Comparison of ENCODE assay signal across 1 fruit fly cellular context in the genomic region with DNA sequence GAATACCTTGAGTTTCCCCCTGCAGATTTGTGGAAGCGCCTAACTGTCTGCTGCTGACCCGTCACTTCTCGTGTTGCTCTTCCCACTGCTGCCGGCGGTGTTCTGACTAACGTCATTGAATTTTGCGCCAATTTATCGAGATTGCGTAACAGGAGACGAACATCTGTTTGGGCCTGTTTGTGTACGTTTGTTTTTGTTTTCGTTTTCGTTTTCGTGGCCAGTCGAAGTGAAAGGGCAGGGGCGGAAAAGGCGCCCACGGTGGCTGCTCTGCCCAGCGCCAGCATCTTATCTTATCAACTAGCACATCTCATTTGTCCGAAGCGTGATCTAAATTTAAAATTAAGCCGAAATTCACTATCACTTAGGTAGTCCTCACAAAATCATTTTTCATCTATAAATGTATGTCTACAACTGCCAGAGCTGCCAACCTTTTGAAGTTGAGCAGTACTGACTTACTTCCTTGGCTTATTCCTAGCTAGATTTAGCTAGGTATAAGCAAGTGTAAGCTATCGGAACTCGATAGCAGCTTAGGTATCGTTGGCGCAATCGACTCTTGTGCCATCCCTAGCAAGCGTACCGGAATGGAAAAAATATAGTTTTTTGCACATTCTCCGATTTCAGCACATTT.
TF ChIP-seq lines count a peak whose summit lies in the region.

TSS of gene Ctr9 (plus strand) at position 220 of the 628 bp plus-strand sequence.
TSS of gene Nt5a (minus strand) at position 414 of the 628 bp plus-strand sequence.

TF ChIP-seq in whole organism, embryonic, 481 proteins besides CTCF, POLR2A, EP300 and RAD21 (continued from another document and continues in another):
- no peak for TF ChIP-seq kah (GFP tag; optimal IDR thresholded peaks at IDR 0.05; lab: Kevin White, UChicago)
- no peak for TF ChIP-seq MTF-1 (GFP tag; optimal IDR thresholded peaks at IDR 0.05; lab: Kevin White, UChicago; ENCODE audit: borderline replicate concordance)
- no peak for TF ChIP-seq psq (GFP tag; optimal IDR thresholded peaks at IDR 0.05; lab: Kevin White, UChicago)
- no peak for TF ChIP-seq Deaf1 (tag; optimal IDR thresholded peaks at IDR 0.05; lab: Kevin White, UChicago)
- TF ChIP-seq otp (GFP tag; IDR thresholded peaks at IDR 0.05; lab: Robert Waterston, UW): no peak
- TF ChIP-seq Chrac-16 (GFP tag; optimal IDR thresholded peaks at IDR 0.05; lab: Kevin White, UChicago): peak; percentile 59
- TF ChIP-seq CG8290 (GFP tag; optimal IDR thresholded peaks at IDR 0.05; lab: Kevin White, UChicago): no peak
- TF ChIP-seq CG8290 (tag; optimal IDR thresholded peaks at IDR 0.05; lab: Kevin White, UChicago): peak in 1 of 2 experiments; percentile 90
- no peak for TF ChIP-seq onecut (GFP tag; IDR thresholded peaks at IDR 0.05; lab: Robert Waterston, UW)
- TF ChIP-seq tio (GFP tag; optimal IDR thresholded peaks at IDR 0.05; lab: Kevin White, UChicago): no peak
- TF ChIP-seq disco-r (GFP tag; optimal IDR thresholded peaks at IDR 0.05; lab: Kevin White, UChicago): no peak
- TF ChIP-seq vvl (GFP tag; IDR thresholded peaks at IDR 0.05; lab: Robert Waterston, UW): peak; percentile 78
- peak; percentile 42 for TF ChIP-seq Hsf (GFP tag; optimal IDR thresholded peaks at IDR 0.05; lab: Kevin White, UChicago)
- no peak for TF ChIP-seq ro (GFP tag; IDR thresholded peaks at IDR 0.05; lab: Robert Waterston, UW)
- TF ChIP-seq CG17359 (tag; optimal IDR thresholded peaks at IDR 0.05; lab: Kevin White, UChicago): peak; percentile 31
- no peak; the same call in 2 of the 3 replicates for TF ChIP-seq hb (GFP tag; IDR thresholded peaks at IDR 0.05; lab: Robert Waterston, UW; ENCODE audit: partially characterized antibody)
- peak; percentile 85 for TF ChIP-seq lilli (GFP tag; optimal IDR thresholded peaks at IDR 0.05; lab: Kevin White, UChicago)
- TF ChIP-seq scrt (GFP tag; optimal IDR thresholded peaks at IDR 0.05; lab: Kevin White, UChicago): peak; percentile 38
- TF ChIP-seq CG11398 (GFP tag; optimal IDR thresholded peaks at IDR 0.05; lab: Kevin White, UChicago): peak; percentile 45
- peak; percentile 78 for TF ChIP-seq stwl (tag; optimal IDR thresholded peaks at IDR 0.05; lab: Kevin White, UChicago)
- no peak for TF ChIP-seq fru (optimal IDR thresholded peaks at IDR 0.05; lab: Kevin White, UChicago)
- TF ChIP-seq CG2678 (tag; optimal IDR thresholded peaks at IDR 0.05; lab: Kevin White, UChicago): no peak
- no peak for TF ChIP-seq TFAM (GFP tag; optimal IDR thresholded peaks at IDR 0.05; lab: Kevin White, UChicago)
- TF ChIP-seq CG13424 (tag; optimal IDR thresholded peaks at IDR 0.05; lab: Kevin White, UChicago): peak; percentile 65
- no peak for TF ChIP-seq Nf-YC (tag; optimal IDR thresholded peaks at IDR 0.05; lab: Kevin White, UChicago)
- no peak for TF ChIP-seq tgo (GFP tag; IDR thresholded peaks at IDR 0.05; lab: Robert Waterston, UW)
- TF ChIP-seq CG8388 (GFP tag; optimal IDR thresholded peaks at IDR 0.05; lab: Kevin White, UChicago): peak; percentile 27
- no peak; the same call in 1 of the 2 replicates for TF ChIP-seq CG10366 (GFP tag; IDR thresholded peaks at IDR 0.05; lab: Robert Waterston, UW)
- TF ChIP-seq CG32772 (GFP tag; IDR thresholded peaks at IDR 0.05; lab: Robert Waterston, UW): no peak
- TF ChIP-seq CG15073 (GFP tag; optimal IDR thresholded peaks at IDR 0.05; lab: Kevin White, UChicago): no peak
- TF ChIP-seq chm (GFP tag; IDR thresholded peaks at IDR 0.05; lab: Robert Waterston, UW): no peak
- TF ChIP-seq ken (GFP tag; IDR thresholded peaks at IDR 0.05; lab: Robert Waterston, UW): 0 out of 3 replicates have a peak, but pooled peaks have one; percentile 56
- TF ChIP-seq CG1832 (GFP tag; optimal IDR thresholded peaks at IDR 0.05; lab: Kevin White, UChicago): no peak
- no peak for TF ChIP-seq CG14014 (GFP tag; IDR thresholded peaks at IDR 0.05; lab: Robert Waterston, UW)
- no peak for TF ChIP-seq CG10565 (GFP tag; optimal IDR thresholded peaks at IDR 0.05; lab: Kevin White, UChicago)
- peak; percentile 48 for TF ChIP-seq CrebB (tag; optimal IDR thresholded peaks at IDR 0.05; lab: Kevin White, UChicago)
- peak; percentile 31 for TF ChIP-seq CG6683 (GFP tag; optimal IDR thresholded peaks at IDR 0.05; lab: Kevin White, UChicago)
- TF ChIP-seq bigmax (GFP tag; optimal IDR thresholded peaks at IDR 0.05; lab: Kevin White, UChicago): no peak
- TF ChIP-seq HHEX (GFP tag; optimal IDR thresholded peaks at IDR 0.05; lab: Kevin White, UChicago): peak; percentile 8
- peak; percentile 42 for TF ChIP-seq CG3995 (GFP tag; optimal IDR thresholded peaks at IDR 0.05; lab: Kevin White, UChicago)
- peak; percentile 94 for TF ChIP-seq CG15514 (GFP tag; optimal IDR thresholded peaks at IDR 0.05; lab: Kevin White, UChicago)
- TF ChIP-seq CG4404 (GFP tag; IDR thresholded peaks at IDR 0.05; lab: Robert Waterston, UW): no peak
- peak; percentile 75; the same call in 3 of the 4 replicates for TF ChIP-seq Dll (GFP tag; IDR thresholded peaks at IDR 0.05; lab: Robert Waterston, UW; ENCODE audit: partially characterized antibody)
- TF ChIP-seq CoRest (tag; optimal IDR thresholded peaks at IDR 0.05; lab: Kevin White, UChicago): peak; percentile 62
- no peak for TF ChIP-seq CG8765 (GFP tag; IDR thresholded peaks at IDR 0.05; lab: Robert Waterston, UW)
- TF ChIP-seq vfl (GFP tag; optimal IDR thresholded peaks at IDR 0.05; lab: Kevin White, UChicago): peak; percentile 71
- TF ChIP-seq CG7556 (GFP tag; optimal IDR thresholded peaks at IDR 0.05; lab: Kevin White, UChicago): peak; percentile 10
- no peak for TF ChIP-seq yki (optimal IDR thresholded peaks at IDR 0.05; lab: Kevin White, UChicago)
- no peak for TF ChIP-seq cwo (GFP tag; optimal IDR thresholded peaks at IDR 0.05; lab: Kevin White, UChicago)
- TF ChIP-seq dati (GFP tag; IDR thresholded peaks at IDR 0.05; lab: Robert Waterston, UW): no peak
- peak; percentile 54; the same call in 2 of the 3 replicates for TF ChIP-seq CG7963 (GFP tag; IDR thresholded peaks at IDR 0.05; lab: Robert Waterston, UW; ENCODE audit: partially characterized antibody)
- TF ChIP-seq Dip2 (GFP tag; IDR thresholded peaks at IDR 0.05; lab: Robert Waterston, UW): no peak
- peak; percentile 56 for TF ChIP-seq twi (tag; optimal IDR thresholded peaks at IDR 0.05; lab: Kevin White, UChicago)
- TF ChIP-seq CG7839 (tag; optimal IDR thresholded peaks at IDR 0.05; lab: Kevin White, UChicago): no peak
- peak; percentile 47 for TF ChIP-seq phol (tag; optimal IDR thresholded peaks at IDR 0.05; lab: Kevin White, UChicago)
- no peak for TF ChIP-seq Bdp1 (GFP tag; optimal IDR thresholded peaks at IDR 0.05; lab: Kevin White, UChicago)
- no peak for TF ChIP-seq crc (GFP tag; optimal IDR thresholded peaks at IDR 0.05; lab: Kevin White, UChicago)
- TF ChIP-seq sug (tag; optimal IDR thresholded peaks at IDR 0.05; lab: Kevin White, UChicago): peak; percentile 75
- TF ChIP-seq ham (GFP tag; IDR thresholded peaks at IDR 0.05; lab: Robert Waterston, UW): no peak
- peak in 1 of 2 experiments; percentile 47 for TF ChIP-seq Eip74EF (GFP tag; optimal IDR thresholded peaks at IDR 0.05; lab: Kevin White, UChicago)
- peak; percentile 40; the same call in 2 of the 3 replicates for TF ChIP-seq dysf (GFP tag; IDR thresholded peaks at IDR 0.05; lab: Robert Waterston, UW)
- TF ChIP-seq CG17829 (tag; optimal IDR thresholded peaks at IDR 0.05; lab: Kevin White, UChicago): peak; percentile 61
- no peak for TF ChIP-seq hth (optimal IDR thresholded peaks at IDR 0.05; lab: Kevin White, UChicago)
- TF ChIP-seq CG6272 (GFP tag; IDR thresholded peaks at IDR 0.05; lab: Robert Waterston, UW): peak; percentile 62
- TF ChIP-seq Poxn (GFP tag; IDR thresholded peaks at IDR 0.05; lab: Robert Waterston, UW): no peak
- TF ChIP-seq schlank (tag; optimal IDR thresholded peaks at IDR 0.05; lab: Kevin White, UChicago): no peak
- TF ChIP-seq pita (GFP tag; optimal IDR thresholded peaks at IDR 0.05; lab: Kevin White, UChicago): no peak
- TF ChIP-seq CG17361 (GFP tag; IDR thresholded peaks at IDR 0.05; lab: Robert Waterston, UW): no peak; the same call in 2 of the 3 replicates
- no peak for TF ChIP-seq D (optimal IDR thresholded peaks at IDR 0.05; lab: Kevin White, UChicago)
- no peak for TF ChIP-seq D (GFP tag; optimal IDR thresholded peaks at IDR 0.05; lab: Kevin White, UChicago)
- no peak for TF ChIP-seq klu (GFP tag; IDR thresholded peaks at IDR 0.05; lab: Robert Waterston, UW)
- peak; percentile 26 for TF ChIP-seq eyg (GFP tag; optimal IDR thresholded peaks at IDR 0.05; lab: Kevin White, UChicago)
- TF ChIP-seq NC2β (GFP tag; optimal IDR thresholded peaks at IDR 0.05; lab: Kevin White, UChicago): peak; percentile 15
- TF ChIP-seq CG4282 (GFP tag; optimal IDR thresholded peaks at IDR 0.05; lab: Kevin White, UChicago): peak; percentile 27
- TF ChIP-seq esg (GFP tag; conservative IDR thresholded peaks at IDR 0.05; lab: Robert Waterston, UW): no peak
- TF ChIP-seq CG14667 (GFP tag; IDR thresholded peaks at IDR 0.05; lab: Robert Waterston, UW): no peak
- no peak for TF ChIP-seq Drgx (GFP tag; IDR thresholded peaks at IDR 0.05; lab: Robert Waterston, UW)
- peak; percentile 84 for TF ChIP-seq CG34422 (GFP tag; IDR thresholded peaks at IDR 0.05; lab: Robert Waterston, UW)
- no peak for TF ChIP-seq sqz (GFP tag; optimal IDR thresholded peaks at IDR 0.05; lab: Kevin White, UChicago)
- no peak for TF ChIP-seq aop (GFP tag; IDR thresholded peaks at IDR 0.05; lab: Robert Waterston, UW)
- no peak for TF ChIP-seq CG8359 (GFP tag; optimal IDR thresholded peaks at IDR 0.05; lab: Kevin White, UChicago; ENCODE audit: borderline replicate concordance)
- TF ChIP-seq Awh (GFP tag; IDR thresholded peaks at IDR 0.05; lab: Robert Waterston, UW): no peak
- peak; percentile 98 for TF ChIP-seq CG4617 (GFP tag; optimal IDR thresholded peaks at IDR 0.05; lab: Kevin White, UChicago; ENCODE audit: borderline replicate concordance)
- TF ChIP-seq CG5245 (GFP tag; optimal IDR thresholded peaks at IDR 0.05; lab: Kevin White, UChicago): no peak
- no peak for TF ChIP-seq ara (GFP tag; IDR thresholded peaks at IDR 0.05; lab: Robert Waterston, UW)
- TF ChIP-seq CG15269 (tag; optimal IDR thresholded peaks at IDR 0.05; lab: Kevin White, UChicago): no peak
- TF ChIP-seq CG18262 (tag; optimal IDR thresholded peaks at IDR 0.05; lab: Kevin White, UChicago): peak; percentile 20
- TF ChIP-seq CG13123 (GFP tag; optimal IDR thresholded peaks at IDR 0.05; lab: Kevin White, UChicago): peak; percentile 33
- TF ChIP-seq Rx (GFP tag; IDR thresholded peaks at IDR 0.05; lab: Robert Waterston, UW): no peak
- TF ChIP-seq dan (GFP tag; IDR thresholded peaks at IDR 0.05; lab: Robert Waterston, UW): no peak
- no peak; the same call in 1 of the 2 replicates for TF ChIP-seq seq (GFP tag; IDR thresholded peaks at IDR 0.05; lab: Robert Waterston, UW)
- peak; percentile 68 for TF ChIP-seq CG30403 (GFP tag; optimal IDR thresholded peaks at IDR 0.05; lab: Kevin White, UChicago)
- peak; percentile 85 for TF ChIP-seq Bgb (GFP tag; IDR thresholded peaks at IDR 0.05; lab: Robert Waterston, UW; ENCODE audit: partially characterized antibody)
- no peak; the same call in 1 of the 2 replicates for TF ChIP-seq lmd (GFP tag; IDR thresholded peaks at IDR 0.05; lab: Robert Waterston, UW)
- TF ChIP-seq p53 (GFP tag; optimal IDR thresholded peaks at IDR 0.05; lab: Kevin White, UChicago): peak; percentile 49
- peak; percentile 49 for TF ChIP-seq Aef1 (GFP tag; IDR thresholded peaks at IDR 0.05; lab: Robert Waterston, UW)
- TF ChIP-seq Fer3 (tag; optimal IDR thresholded peaks at IDR 0.05; lab: Kevin White, UChicago): peak; percentile 36
- peak; percentile 69 for TF ChIP-seq nerfin-1 (tag; optimal IDR thresholded peaks at IDR 0.05; lab: Kevin White, UChicago)
- no peak for TF ChIP-seq CG12071 (GFP tag; optimal IDR thresholded peaks at IDR 0.05; lab: Kevin White, UChicago)
- peak; percentile 28 for TF ChIP-seq da (GFP tag; optimal IDR thresholded peaks at IDR 0.05; lab: Kevin White, UChicago)
- no peak for TF ChIP-seq btn (GFP tag; optimal IDR thresholded peaks at IDR 0.05; lab: Kevin White, UChicago)
- no peak for TF ChIP-seq CG12299 (tag; optimal IDR thresholded peaks at IDR 0.05; lab: Kevin White, UChicago)
- TF ChIP-seq vnd (GFP tag; IDR thresholded peaks at IDR 0.05; lab: Robert Waterston, UW; ENCODE audit: partially characterized antibody): no peak
- TF ChIP-seq Spps (tag; optimal IDR thresholded peaks at IDR 0.05; lab: Kevin White, UChicago): no peak
- TF ChIP-seq CG12659 (GFP tag; optimal IDR thresholded peaks at IDR 0.05; lab: Kevin White, UChicago): peak; percentile 86
- TF ChIP-seq CG33557 (GFP tag; optimal IDR thresholded peaks at IDR 0.05; lab: Kevin White, UChicago): peak; percentile 19
- TF ChIP-seq ash1 (GFP tag; optimal IDR thresholded peaks at IDR 0.05; lab: Kevin White, UChicago): peak; percentile 5
- peak; percentile 76 for TF ChIP-seq CG16813 (GFP tag; IDR thresholded peaks at IDR 0.05; lab: Robert Waterston, UW; ENCODE audit: partially characterized antibody)
- TF ChIP-seq gsb (GFP tag; IDR thresholded peaks at IDR 0.05; lab: Robert Waterston, UW): no peak
- TF ChIP-seq Hmr (GFP tag; optimal IDR thresholded peaks at IDR 0.05; lab: Kevin White, UChicago): no peak
- no peak for TF ChIP-seq H15 (GFP tag; IDR thresholded peaks at IDR 0.05; lab: Robert Waterston, UW)
- TF ChIP-seq so (GFP tag; IDR thresholded peaks at IDR 0.05; lab: Robert Waterston, UW): no peak
- no peak for TF ChIP-seq CG14441 (GFP tag; IDR thresholded peaks at IDR 0.05; lab: Robert Waterston, UW)
- peak; percentile 65 for TF ChIP-seq CG9817 (tag; optimal IDR thresholded peaks at IDR 0.05; lab: Kevin White, UChicago)
- TF ChIP-seq corto (GFP tag; optimal IDR thresholded peaks at IDR 0.05; lab: Kevin White, UChicago): no peak
- TF ChIP-seq gro (GFP tag; optimal IDR thresholded peaks at IDR 0.05; lab: Kevin White, UChicago): peak; percentile 87
- no peak for TF ChIP-seq CG3065 (GFP tag; optimal IDR thresholded peaks at IDR 0.05; lab: Kevin White, UChicago)
- peak; percentile 71 for TF ChIP-seq Scr (GFP tag; IDR thresholded peaks at IDR 0.05; lab: Robert Waterston, UW; ENCODE audit: partially characterized antibody)
- TF ChIP-seq CG42726 (GFP tag; IDR thresholded peaks at IDR 0.05; lab: Robert Waterston, UW; ENCODE audit: partially characterized antibody): peak; percentile 16; the same call in 1 of the 2 replicates
- TF ChIP-seq sd (tag; optimal IDR thresholded peaks at IDR 0.05; lab: Kevin White, UChicago): peak; percentile 40
- TF ChIP-seq CG11696 (GFP tag; IDR thresholded peaks at IDR 0.05; lab: Robert Waterston, UW): no peak
- TF ChIP-seq jigr1 (GFP tag; IDR thresholded peaks at IDR 0.05; lab: Robert Waterston, UW): no peak
- peak; percentile 69 for TF ChIP-seq CG14710 (tag; optimal IDR thresholded peaks at IDR 0.05; lab: Kevin White, UChicago)
- peak; percentile 73 for TF ChIP-seq ssp (GFP tag; IDR thresholded peaks at IDR 0.05; lab: Robert Waterston, UW)
